Fruit fly (Drosophila melanogaster) whole organism, wandering third instar larva: ENCODE measurements around the gene CG31548.
A peak's percentile ranks its signal among the peaks of the same experiment; 100 is the strongest.

ENCODE experiments used
- Abd-B ChIP-seq: fragments of >200 bp; optimal IDR thresholded peaks from 2 replicates; lab custom pipeline; 2017; ENCODE audit warnings: missing biosample characterization, missing genetic modification characterization
- CG32264 ChIP-seq: fragments of 200-800 bp; sonication (Bioruptor generic); optimal IDR thresholded peaks from 2 replicates; lab custom pipeline; 2016; ENCODE audit warnings: missing biosample characterization, missing genetic modification characterization
- CG9705 ChIP-seq: fragments of 200-800 bp; sonication (Bioruptor generic); optimal IDR thresholded peaks from 2 replicates; lab custom pipeline; 2018; ENCODE audit warnings: missing biosample characterization, mild to moderate bottlenecking, missing genetic modification characterization
- CrebA ChIP-seq: fragments of 200-800 bp; sonication (Bioruptor generic); optimal IDR thresholded peaks from 2 replicates; lab custom pipeline; 2016; ENCODE audit warnings: missing biosample characterization, mild to moderate bottlenecking, missing genetic modification characterization, borderline replicate concordance
- Dfd ChIP-seq: fragments of >200 bp; optimal IDR thresholded peaks from 2 replicates; lab custom pipeline; 2017; ENCODE audit warnings: missing biosample characterization, missing genetic modification characterization
- Dif ChIP-seq: fragments of 200-275, 200-300 bp; sonication (Bioruptor generic); optimal IDR thresholded peaks from 2 replicates; lab custom pipeline; 2018; ENCODE audit warnings: missing biosample characterization, missing genetic modification characterization; ENCODE audit not compliant: partially characterized antibody
- GATAd ChIP-seq: sonication (Bioruptor generic); optimal IDR thresholded peaks from 2 replicates; lab custom pipeline; 2016; ENCODE audit warnings: missing biosample characterization, missing genetic modification characterization
- HLH106 ChIP-seq: fragments of 200-800 bp; optimal IDR thresholded peaks from 3 replicates; lab custom pipeline; 2019; ENCODE audit warnings: missing biosample characterization, mild to moderate bottlenecking, missing genetic modification characterization, moderate library complexity
- Hnf4 ChIP-seq: fragments of 200-800 bp; sonication (Bioruptor generic); optimal IDR thresholded peaks from 2 replicates; lab custom pipeline; 2016; ENCODE audit warnings: missing biosample characterization, mild to moderate bottlenecking, missing genetic modification characterization
- Hr78 ChIP-seq: fragments of >200 bp; optimal IDR thresholded peaks from 2 replicates; lab custom pipeline; 2017; ENCODE audit warnings: missing biosample characterization, missing genetic modification characterization
- Hr83 ChIP-seq: fragments of 200-300 bp; sonication (Bioruptor generic); optimal IDR thresholded peaks from 2 replicates; lab custom pipeline; 2016; ENCODE audit warnings: missing biosample characterization, mild to moderate bottlenecking, missing genetic modification characterization, moderate library complexity; ENCODE audit not compliant: poor library complexity, severe bottlenecking
- Jra ChIP-seq: sonication (Bioruptor generic); optimal IDR thresholded peaks from 2 replicates; lab custom pipeline; 2016; ENCODE audit warnings: missing biosample characterization, missing genetic modification characterization
- Mio ChIP-seq: sonication (Bioruptor generic); optimal IDR thresholded peaks from 2 replicates; lab custom pipeline; 2016; ENCODE audit warnings: missing biosample characterization, missing genetic modification characterization
- Myc ChIP-seq: fragments of >200 bp; optimal IDR thresholded peaks from 2 replicates; lab custom pipeline; 2017
- N ChIP-seq: fragments of >200 bp; optimal IDR thresholded peaks from 2 replicates; lab custom pipeline; 2018; ENCODE audit warnings: missing biosample characterization, missing external identifiers, missing genetic modification characterization
- OdsH ChIP-seq: fragments of 200-800 bp; sonication (Bioruptor generic); optimal IDR thresholded peaks from 2 replicates; lab custom pipeline; 2016; ENCODE audit warnings: missing biosample characterization, mild to moderate bottlenecking, missing genetic modification characterization
- Rel ChIP-seq, 2 experiments: fragments of 200-800 bp; sonication (Bioruptor generic) in 1 of 2; optimal IDR thresholded peaks; 2 replicates in 1 of 2; 3 replicates in 1 of 2; lab custom pipeline; 2016 to 2019; ENCODE audit warnings: mild to moderate bottlenecking in 2 of 2, missing biosample characterization in 2 of 2, missing genetic modification characterization in 2 of 2, moderate library complexity in 1 of 2
- Sp1 ChIP-seq: fragments of 200-800 bp; sonication (Bioruptor generic); optimal IDR thresholded peaks from 3 replicates; lab custom pipeline; 2019; ENCODE audit warnings: missing biosample characterization, mild to moderate bottlenecking, missing genetic modification characterization, moderate library complexity
- Vsx2 ChIP-seq: fragments of 200-300, 225-300 bp; sonication (Bioruptor generic); optimal IDR thresholded peaks from 2 replicates; lab custom pipeline; 2018; ENCODE audit warnings: missing biosample characterization, missing genetic modification characterization; ENCODE audit not compliant: partially characterized antibody
- br ChIP-seq: fragments of 200-800 bp; sonication (Bioruptor generic); optimal IDR thresholded peaks from 2 replicates; lab custom pipeline; 2016; ENCODE audit warnings: missing biosample characterization, missing genetic modification characterization
- brk ChIP-seq: fragments of 200-800 bp; sonication (Bioruptor generic); optimal IDR thresholded peaks from 2 replicates; lab custom pipeline; 2016; ENCODE audit warnings: missing biosample characterization, mild to moderate bottlenecking, missing genetic modification characterization
- dl ChIP-seq, 2 experiments: fragments of 175-275, 200-275 bp in 1 of 2; fragments of 200-275 bp in 1 of 2; sonication (Bioruptor generic); optimal IDR thresholded peaks; lab custom pipeline; 2018; ENCODE audit warnings: mild to moderate bottlenecking in 2 of 2, missing biosample characterization in 2 of 2, missing genetic modification characterization in 2 of 2, moderate library complexity in 2 of 2; ENCODE audit not compliant: partially characterized antibody in 2 of 2, insufficient read depth in 1 of 2
- dmrt93B ChIP-seq: fragments of 200-800 bp; sonication (Bioruptor generic); optimal IDR thresholded peaks from 2 replicates; lab custom pipeline; 2018; ENCODE audit warnings: missing biosample characterization, mild to moderate bottlenecking, missing genetic modification characterization
- dsf ChIP-seq: sonication (Bioruptor generic); optimal IDR thresholded peaks from 2 replicates; lab custom pipeline; 2016; ENCODE audit warnings: missing biosample characterization, missing genetic modification characterization, borderline replicate concordance
- ey ChIP-seq: fragments of 200-800 bp; sonication (Bioruptor generic); optimal IDR thresholded peaks from 2 replicates; lab custom pipeline; 2016; ENCODE audit warnings: missing biosample characterization, missing genetic modification characterization
- foxo ChIP-seq, 2 experiments: fragments of 200-800 bp; sonication (Bioruptor generic); optimal IDR thresholded peaks; 2 replicates in 1 of 2; 3 replicates in 1 of 2; lab custom pipeline; 2016 to 2017; ENCODE audit warnings: missing biosample characterization in 2 of 2, missing genetic modification characterization in 2 of 2
- fru ChIP-seq: fragments of 200-800 bp; sonication (Bioruptor generic); optimal IDR thresholded peaks from 3 replicates; lab custom pipeline; 2016; ENCODE audit warnings: missing biosample characterization, mild to moderate bottlenecking, missing genetic modification characterization
- h ChIP-seq: fragments of 200-800 bp; sonication (Bioruptor generic); optimal IDR thresholded peaks from 3 replicates; lab custom pipeline; 2016; ENCODE audit warnings: missing biosample characterization, mild to moderate bottlenecking, missing genetic modification characterization
- jim ChIP-seq: fragments of 175-275, 200-325 bp; sonication (Bioruptor generic); optimal IDR thresholded peaks from 2 replicates; lab custom pipeline; 2016; ENCODE audit warnings: missing biosample characterization, mild to moderate bottlenecking, missing genetic modification characterization
- lola ChIP-seq: fragments of >200 bp; optimal IDR thresholded peaks from 2 replicates; lab custom pipeline; 2017; ENCODE audit warnings: missing biosample characterization, missing genetic modification characterization
- pan ChIP-seq: fragments of >200 bp; optimal IDR thresholded peaks from 2 replicates; lab custom pipeline; 2017
- psq ChIP-seq: fragments of 200-800 bp; sonication (Bioruptor generic); optimal IDR thresholded peaks from 3 replicates; lab custom pipeline; 2017; ENCODE audit warnings: missing biosample characterization, mild to moderate bottlenecking, missing genetic modification characterization, moderate library complexity
- rgr ChIP-seq: fragments of 200-800 bp; sonication (Bioruptor generic); optimal IDR thresholded peaks from 3 replicates; lab custom pipeline; 2016; ENCODE audit warnings: missing biosample characterization, mild to moderate bottlenecking, missing genetic modification characterization
- sage ChIP-seq: fragments of 200-800 bp; sonication (Bioruptor generic); optimal IDR thresholded peaks from 2 replicates; lab custom pipeline; 2016; ENCODE audit warnings: missing biosample characterization, mild to moderate bottlenecking, missing genetic modification characterization
- sv ChIP-seq: fragments of 200-800 bp; sonication (Bioruptor generic); optimal IDR thresholded peaks from 3 replicates; lab custom pipeline; 2016; ENCODE audit warnings: missing biosample characterization, missing genetic modification characterization
- tai ChIP-seq: sonication (Bioruptor generic); optimal IDR thresholded peaks from 2 replicates; lab custom pipeline; 2016; ENCODE audit warnings: missing biosample characterization, missing genetic modification characterization
- usp ChIP-seq: fragments of >200 bp; optimal IDR thresholded peaks from 2 replicates; lab custom pipeline; 2017; ENCODE audit warnings: missing biosample characterization, missing genetic modification characterization
- woc ChIP-seq: sonication (Bioruptor generic); optimal IDR thresholded peaks from 2 replicates; lab custom pipeline; 2016; ENCODE audit warnings: missing biosample characterization, mild to moderate bottlenecking, missing genetic modification characterization

CG31548 gene

DNA sequence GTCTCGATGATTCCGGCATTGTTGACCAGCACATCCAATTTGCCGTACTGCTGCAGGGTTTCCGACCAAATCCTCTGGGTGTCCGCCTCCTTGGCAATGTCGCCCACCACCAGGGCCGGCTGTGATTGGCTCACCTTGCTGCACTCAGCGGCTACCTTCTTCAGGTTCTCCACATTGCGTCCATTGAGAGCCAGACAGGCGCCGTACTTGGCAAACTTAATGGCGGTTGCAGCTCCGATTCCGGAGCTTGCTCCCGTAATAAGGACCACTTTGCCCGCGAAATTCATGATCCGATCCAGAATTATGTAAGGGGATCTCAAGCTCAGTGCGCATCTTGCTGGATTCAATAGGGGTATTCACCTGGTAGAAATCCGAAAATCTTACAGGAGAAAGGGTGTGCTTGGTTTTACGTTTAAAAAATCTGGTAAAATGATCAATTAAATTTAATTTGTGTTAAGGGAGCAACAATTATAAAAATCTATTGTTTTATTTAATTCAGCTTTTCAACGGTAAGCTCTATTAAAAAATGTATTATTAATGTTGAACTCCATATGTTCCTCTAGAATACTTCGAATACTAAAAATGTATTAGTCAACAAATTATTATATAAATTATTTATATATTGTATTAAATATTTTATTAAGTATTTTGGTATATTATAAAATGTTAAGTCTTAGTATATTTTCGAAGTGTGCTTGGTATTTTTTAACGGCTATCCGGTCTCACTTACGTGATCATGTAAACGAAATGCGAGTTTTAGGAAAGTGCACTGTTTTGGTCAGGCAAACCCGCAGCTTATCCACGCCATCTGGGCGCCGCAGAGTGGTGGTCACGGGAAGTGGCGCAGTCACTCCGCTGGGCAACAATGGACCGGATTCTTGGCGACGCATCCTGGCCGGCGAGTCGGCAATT lies at the start of gene CG31548, which contains the start of gene CG12170:
Gene CG31548, minus strand, starts transcription at position 334 of the 912 bp plus-strand sequence.
Gene CG12170, plus strand, starts transcription at position 716 of the 912 bp plus-strand sequence.
- TF ChIP-seq tai = no peak
- TF ChIP-seq OdsH (GFP tag; lab: Kevin White, UChicago) = peak; percentile 1
- TF ChIP-seq sage (GFP tag; lab: Kevin White, UChicago) = no peak
- TF ChIP-seq Dif (GFP tag; lab: Kevin White, UChicago) = no peak
- peak; percentile 37 for TF ChIP-seq ey
- no peak for TF ChIP-seq CG32264
- no peak for TF ChIP-seq pan (lab: Kevin White, UChicago)
- no peak for TF ChIP-seq usp (GFP tag; lab: Kevin White, UChicago)
- no peak for TF ChIP-seq Hr78 (GFP tag; lab: Kevin White, UChicago)
- no peak for TF ChIP-seq Myc (lab: Kevin White, UChicago)
- TF ChIP-seq jim (GFP tag; lab: Kevin White, UChicago) = no peak
- no peak for TF ChIP-seq foxo (GFP tag; optimal IDR thresholded peaks at IDR 0.05; lab: Kevin White, UChicago)
- TF ChIP-seq Mio (GFP tag; lab: Kevin White, UChicago) = no peak
- no peak for TF ChIP-seq CG9705 (GFP tag; lab: Kevin White, UChicago)
- TF ChIP-seq GATAd (GFP tag; lab: Kevin White, UChicago) = no peak
- TF ChIP-seq Dfd = no peak
- TF ChIP-seq dsf (GFP tag; lab: Kevin White, UChicago) = no peak
- peak; percentile 19 for TF ChIP-seq Hr83 (GFP tag; lab: Kevin White, UChicago)
- no peak for TF ChIP-seq dmrt93B
- no peak for TF ChIP-seq h (GFP tag; lab: Kevin White, UChicago)
- TF ChIP-seq sv = peak; percentile 32
- TF ChIP-seq Abd-B (GFP tag; lab: Kevin White, UChicago) = no peak
- no peak for TF ChIP-seq fru (GFP tag; lab: Kevin White, UChicago)
- TF ChIP-seq Jra (GFP tag; lab: Kevin White, UChicago) = no peak
- no peak for TF ChIP-seq rgr (GFP tag; lab: Kevin White, UChicago)
- TF ChIP-seq HLH106 (tag; lab: Kevin White, UChicago) = peak; percentile 36
- TF ChIP-seq CrebA (GFP tag; lab: Kevin White, UChicago) = no peak
- no peak for TF ChIP-seq Vsx2 (GFP tag; lab: Kevin White, UChicago)
- no peak for TF ChIP-seq lola
- TF ChIP-seq psq (GFP tag; lab: Kevin White, UChicago) = peak; percentile 41
- no peak for TF ChIP-seq br
- no peak for TF ChIP-seq brk (GFP tag; lab: Kevin White, UChicago)
- TF ChIP-seq Hnf4 (GFP tag; lab: Kevin White, UChicago) = no peak
- TF ChIP-seq dl (GFP tag; optimal IDR thresholded peaks at IDR 0.05; lab: Kevin White, UChicago; ENCODE audit: insufficient read depth in 1 of 2, partially characterized antibody in 2 of 2) = no peak
- TF ChIP-seq Rel (GFP tag; optimal IDR thresholded peaks at IDR 0.05; lab: Kevin White, UChicago) = no peak
- TF ChIP-seq Rel (tag; optimal IDR thresholded peaks at IDR 0.05; lab: Kevin White, UChicago) = no peak
- TF ChIP-seq, all 38 proteins: peak for 6

DNA sequence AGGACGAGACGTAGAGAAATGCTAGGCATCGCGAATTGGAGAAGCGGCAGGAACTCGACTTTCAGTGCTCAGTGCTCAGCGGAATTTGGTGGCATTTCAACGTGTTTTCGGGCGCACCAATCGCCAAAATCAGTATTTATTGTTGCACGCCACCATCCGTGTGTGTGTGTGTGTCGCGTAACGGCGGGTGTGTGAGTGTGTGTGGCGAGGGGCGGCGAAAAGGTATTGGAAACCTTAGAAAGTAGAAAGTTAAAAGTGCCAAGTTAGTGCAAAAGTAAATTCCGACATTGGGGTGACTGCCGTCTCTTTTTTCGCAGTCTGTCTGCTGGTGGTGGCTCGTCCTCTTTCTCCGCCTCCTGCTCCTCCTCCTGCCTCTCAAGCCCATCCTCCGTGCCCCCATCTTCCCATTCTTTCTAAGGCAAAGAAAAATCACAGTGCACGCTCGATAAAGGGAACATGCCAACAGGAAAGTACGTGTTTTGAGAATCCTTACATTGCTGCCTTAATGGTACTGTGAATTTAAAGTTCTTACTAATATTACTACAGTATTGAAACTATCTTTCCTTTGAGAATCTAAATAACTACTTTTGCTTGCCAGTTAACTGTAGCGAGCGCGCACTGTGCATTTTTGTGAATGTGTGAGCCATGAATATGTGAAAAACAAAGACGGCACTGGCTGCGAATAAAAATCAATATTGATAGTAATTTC lies 49.6 kb upstream of the CG31548 start:
- no peak for TF ChIP-seq Mio (GFP tag; lab: Kevin White, UChicago)
- peak; percentile 67 for TF ChIP-seq fru (GFP tag; lab: Kevin White, UChicago)
- peak; percentile 40 for TF ChIP-seq br
- peak; percentile 30 for TF ChIP-seq OdsH (GFP tag; lab: Kevin White, UChicago)
- peak; percentile 51 for TF ChIP-seq woc
- TF ChIP-seq usp (GFP tag; lab: Kevin White, UChicago) = no peak
- TF ChIP-seq Myc (lab: Kevin White, UChicago) = no peak
- peak; percentile 46 for TF ChIP-seq rgr (GFP tag; lab: Kevin White, UChicago)
- TF ChIP-seq Sp1 = peak; percentile 16
- no peak for TF ChIP-seq N (GFP tag; lab: Kevin White, UChicago)
- peak in 1 of 2 experiments; percentile 63 for TF ChIP-seq foxo (GFP tag; optimal IDR thresholded peaks at IDR 0.05; lab: Kevin White, UChicago)
- TF ChIP-seq h (GFP tag; lab: Kevin White, UChicago) = peak; percentile 51
- peak; percentile 30 for TF ChIP-seq Hnf4 (GFP tag; lab: Kevin White, UChicago)
- TF ChIP-seq ey = peak; percentile 36
- peak; percentile 51 for TF ChIP-seq HLH106 (tag; lab: Kevin White, UChicago)
- no peak for TF ChIP-seq dmrt93B
